Worm (Caenorhabditis elegans): ENCODE results near the gene ppt-1.
"Not testable (repeated sequence)": the region's sequence is repeated elsewhere in the genome, so short reads cannot be mapped to it uniquely, and the experiment has no call there.

ppt-1 gene

ce11 chrV:6593700-6594244 is 32.4 kb downstream of the ppt-1 start, which contains the start of gene hcp-1:
Gene hcp-1, plus strand, starts transcription at chrV:6594194.
- TF ChIP-seq med-1 (GFP tag; optimal IDR thresholded peaks at IDR 0.05; ENCODE audit: insufficient read depth), result no peak
- no peak for TF ChIP-seq ref-1 (GFP tag; conservative IDR thresholded peaks at IDR 0.05)
- no peak for TF ChIP-seq ztf-23 (GFP tag; IDR thresholded peaks at IDR 0.05)

DNA sequence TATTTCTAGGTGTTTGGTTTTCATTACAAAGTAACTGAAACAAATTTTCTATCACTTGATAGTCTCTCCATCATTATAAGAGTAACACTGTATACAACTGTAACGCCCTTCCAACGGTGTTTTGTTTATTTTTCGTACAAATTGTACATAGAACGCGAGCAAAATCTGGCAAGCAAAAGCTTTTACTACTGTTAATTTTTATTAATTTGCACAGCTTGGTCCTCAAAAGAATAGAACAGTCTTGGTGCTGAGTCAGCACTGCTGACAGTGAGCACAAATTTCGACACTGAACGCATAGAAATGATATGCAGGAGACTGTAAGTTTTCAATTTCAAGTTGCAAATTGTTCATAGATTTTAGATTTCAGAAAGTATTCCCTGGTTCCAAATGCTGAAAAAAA is 35.9 kb downstream of the ppt-1 start, which contains the start of gene ZK1055.2:
Gene ZK1055.2 (plus strand): TSS at position 301 of the 400 bp plus-strand sequence.
- TF ChIP-seq flt-1 (GFP tag; IDR thresholded peaks at IDR 0.05), result no peak
- TF ChIP-seq cog-1 (tag; optimal IDR thresholded peaks at IDR 0.05), result no peak
- TF ChIP-seq tab-1 (GFP tag; IDR thresholded peaks at IDR 0.05), result no peak
- TF ChIP-seq ztf-29 (GFP tag; IDR thresholded peaks at IDR 0.05), result no peak
- TF ChIP-seq klf-2 (GFP tag; conservative IDR thresholded peaks at IDR 0.05), result no peak
- TF ChIP-seq med-1 (GFP tag; optimal IDR thresholded peaks at IDR 0.05; ENCODE audit: insufficient read depth), result no peak
- TF ChIP-seq ref-1 (GFP tag; conservative IDR thresholded peaks at IDR 0.05), result no peak
- no peak for TF ChIP-seq T22C8.4 (GFP tag; IDR thresholded peaks at IDR 0.05)
- no peak for TF ChIP-seq ztf-23 (GFP tag; IDR thresholded peaks at IDR 0.05)

- TF ChIP-seq flt-1 (GFP tag; IDR thresholded peaks at IDR 0.05); cog-1 (tag; optimal IDR thresholded peaks at IDR 0.05); med-1 (GFP tag; optimal IDR thresholded peaks at IDR 0.05; ENCODE audit: insufficient read depth): not testable (repeated sequence)
Observed at ce11 chrV:6581762-6582161, 44.4 kb downstream of the ppt-1 start, which contains the start of gene ZK1055.4. Gene ZK1055.4, plus strand, starts transcription at chrV:6582062.

DNA sequence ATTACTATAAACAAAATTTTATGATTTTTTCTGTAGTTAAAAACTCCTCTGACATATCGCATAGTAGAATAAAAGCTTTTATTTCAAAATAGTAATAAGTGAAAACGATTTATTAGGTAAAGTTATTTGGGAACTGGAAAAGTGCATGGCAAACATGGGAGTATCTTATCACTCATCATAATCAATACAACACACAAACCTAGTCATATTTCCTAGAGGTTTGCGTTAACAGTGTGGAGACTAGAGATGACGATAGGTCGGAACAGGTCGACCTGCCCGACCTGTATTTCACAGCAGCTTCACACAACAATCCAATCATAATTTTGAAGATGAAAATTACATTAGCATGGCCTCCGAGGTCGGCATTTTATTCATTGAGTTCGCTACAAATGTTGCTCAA is 46.2 kb downstream of the ppt-1 start, which contains the start of gene EGAP9.3:
Gene EGAP9.3 (minus strand): TSS at position 131 of the 400 bp plus-strand sequence.
- TF ChIP-seq tab-1 (GFP tag; IDR thresholded peaks at IDR 0.05) (no peak), ztf-23 (GFP tag; IDR thresholded peaks at IDR 0.05) (no peak), klf-2 (GFP tag; conservative IDR thresholded peaks at IDR 0.05) (no peak), flt-1 (GFP tag; IDR thresholded peaks at IDR 0.05) (no peak)

DNA sequence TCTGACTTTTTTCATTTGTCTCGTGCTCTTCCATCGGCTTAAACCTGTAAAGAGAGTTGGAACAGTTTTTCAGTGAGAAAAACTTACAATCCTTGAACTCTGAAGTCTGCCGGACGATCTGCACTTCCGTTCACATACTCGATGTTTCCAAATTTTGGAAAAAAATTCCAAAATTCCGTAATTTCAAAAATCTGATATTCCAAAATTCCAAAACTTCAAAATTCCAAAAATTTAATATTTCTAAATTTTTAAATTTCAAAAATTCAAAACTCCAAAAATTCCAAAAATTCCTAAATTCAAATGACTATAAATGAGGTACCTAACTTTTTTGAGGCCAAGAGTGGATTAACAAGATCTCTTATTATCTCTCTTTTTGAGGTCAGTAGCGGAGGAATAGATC is 49.6 kb downstream of the ppt-1 start, which contains the start of gene EGAP9.4:
Gene EGAP9.4 (plus strand): TSS at position 301 of the 400 bp plus-strand sequence.
- TF ChIP-seq T22C8.4 (GFP tag; IDR thresholded peaks at IDR 0.05) (no peak), klf-2 (GFP tag; conservative IDR thresholded peaks at IDR 0.05) (no peak), ztf-23 (GFP tag; IDR thresholded peaks at IDR 0.05) (no peak), cog-1 (tag; optimal IDR thresholded peaks at IDR 0.05) (no peak), ztf-29 (GFP tag; IDR thresholded peaks at IDR 0.05) (no peak), flt-1 (GFP tag; IDR thresholded peaks at IDR 0.05) (no peak), ref-1 (GFP tag; conservative IDR thresholded peaks at IDR 0.05) (no peak), med-1 (GFP tag; optimal IDR thresholded peaks at IDR 0.05; ENCODE audit: insufficient read depth) (no peak), tab-1 (GFP tag; IDR thresholded peaks at IDR 0.05) (no peak)

- TF ChIP-seq med-1 (GFP tag; optimal IDR thresholded peaks at IDR 0.05; ENCODE audit: insufficient read depth) (no peak), klf-2 (GFP tag; conservative IDR thresholded peaks at IDR 0.05) (no peak), tab-1 (GFP tag; IDR thresholded peaks at IDR 0.05) (no peak)
Observed at ce11 chrV:6575406-6576130, 50.6 kb downstream of the ppt-1 start, which contains the start of gene fut-2. Gene fut-2, minus strand, starts transcription at chrV:6575890.
